Worm (Caenorhabditis elegans) whole organism, L4 larva: ENCODE measurements around the gene sdc-3.

Experiments used
- skn-1 ChIP-seq: fragments of 150-350 bp; optimal IDR thresholded peaks from 2 replicates; lab custom pipeline; 2014; ENCODE audit warnings: missing biosample characterization, missing genetic modification characterization
- spr-3 ChIP-seq: fragments of 200-800 bp; sonication (Bioruptor generic); optimal IDR thresholded peaks from 2 replicates; lab custom pipeline; 2018; ENCODE audit warnings: mild to moderate bottlenecking, missing genetic modification characterization, missing compliant biosample characterization

DNA sequence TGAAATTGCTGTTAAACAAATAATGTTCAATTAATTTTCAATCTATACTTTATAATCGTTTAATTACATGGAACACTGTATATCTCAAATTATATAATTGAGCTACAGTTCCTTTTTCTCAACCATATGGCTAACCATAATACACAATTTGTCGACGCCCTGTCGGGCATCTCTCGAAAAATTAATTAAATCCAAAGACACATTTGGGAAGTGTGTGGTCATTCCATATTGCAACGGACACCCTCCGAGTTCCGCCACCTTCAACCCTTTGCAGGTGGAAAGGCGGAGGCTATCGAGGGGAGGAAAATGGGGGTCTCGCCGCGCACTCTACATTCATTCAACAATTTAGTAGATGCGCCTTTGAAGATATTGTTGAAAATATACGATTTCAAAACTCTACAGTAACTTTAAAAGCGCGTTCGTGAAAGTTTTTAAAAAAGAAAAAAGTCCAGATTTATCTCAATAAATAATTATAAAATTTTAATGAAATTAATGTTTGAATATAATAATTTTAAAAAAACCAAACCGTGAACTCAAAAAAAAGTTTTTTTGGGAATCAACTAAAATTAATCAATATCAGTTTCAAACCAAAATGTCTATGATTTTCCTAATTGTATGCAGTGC is 19.0 kb downstream of the sdc-3 start, which contains the start of gene F14H8.8:
- TF ChIP-seq spr-3 (GFP tag; lab: Kevin White, UChicago) (no peak), skn-1 (no peak)
